Worm (Caenorhabditis elegans) whole organism, young adult: ENCODE measurements around the gene C06E4.5.

Experiments
- B0261.1 ChIP-seq: sonication (generic microtip); optimal IDR thresholded peaks from 2 replicates; lab custom pipeline; 2016; ENCODE audit warnings: mild to moderate bottlenecking, missing genetic modification characterization, moderate library complexity, missing compliant biosample characterization
- bed-1 ChIP-seq: fragments of 200-800 bp; sonication (Bioruptor generic); IDR thresholded peaks from 2 replicates; pipeline ENCODE4 v1.3.6; 2022; ENCODE audit warnings: missing genetic modification reagents, missing genetic modification characterization, missing compliant biosample characterization
- bed-2 ChIP-seq: fragments of 200-800 bp; sonication (Bioruptor generic); IDR thresholded peaks from 2 replicates; pipeline ENCODE4 v1.3.6; 2022; ENCODE audit warnings: missing genetic modification reagents, missing genetic modification characterization, missing compliant biosample characterization
- ceh-100 ChIP-seq: fragments of 200-800 bp; sonication (Bioruptor generic); IDR thresholded peaks from 2 replicates; pipeline ENCODE4 v1.3.6; 2022; ENCODE audit warnings: missing genetic modification reagents, missing genetic modification characterization, missing compliant biosample characterization
- rec-8 ChIP-seq, 2 experiments: sonication (generic microtip); optimal IDR thresholded peaks; 2 replicates each; lab custom pipeline; 2016; ENCODE audit warnings: mild to moderate bottlenecking in 2 of 2, missing genetic modification characterization in 2 of 2, missing genetic modification reagents in 2 of 2, missing genotype in 2 of 2, missing biosample characterization in 1 of 2, missing compliant biosample characterization in 1 of 2, moderate library complexity in 1 of 2
- xnd-1 ChIP-seq: sonication (generic microtip); optimal IDR thresholded peaks from 2 replicates; lab custom pipeline; 2016; ENCODE audit warnings: missing genotype, missing genetic modification reagents, missing genetic modification characterization, missing compliant biosample characterization

ce11 chrIV:7305325-7305724 lies 50.5 kb downstream of the C06E4.5 start, which contains the start of gene npr-27:
- TF ChIP-seq xnd-1 (no peak), bed-1 (GFP tag; lab: Robert Waterston, UW) (no peak), ceh-100 (GFP tag; lab: Robert Waterston, UW) (no peak), bed-2 (GFP tag; lab: Robert Waterston, UW) (no peak), rec-8 (tag; optimal IDR thresholded peaks at IDR 0.05; lab: Kevin White, UChicago) (no peak), B0261.1 (tag; lab: Kevin White, UChicago) (no peak)
